Worm (Caenorhabditis elegans) whole organism, late embryonic: ENCODE measurements around the gene Y34B4A.2.

Source experiments
- ceh-22 ChIP-seq: sonication (generic microtip); optimal IDR thresholded peaks from 2 replicates; lab custom pipeline; 2017; ENCODE audit warnings: missing biosample characterization, missing genetic modification characterization
- mec-3 ChIP-seq: sonication (generic microtip); optimal IDR thresholded peaks from 2 replicates; lab custom pipeline; 2016; ENCODE audit warnings: borderline replicate concordance, missing genetic modification characterization, missing compliant biosample characterization
- pha-2 ChIP-seq: sonication (generic microtip); optimal IDR thresholded peaks from 2 replicates; lab custom pipeline; 2017; ENCODE audit warnings: mild to moderate bottlenecking, missing genetic modification characterization, missing compliant biosample characterization
- pqm-1 ChIP-seq: sonication (generic microtip); optimal IDR thresholded peaks from 2 replicates; lab custom pipeline; 2016; ENCODE audit warnings: missing genetic modification characterization, missing compliant biosample characterization

- no peak for TF ChIP-seq pqm-1 (tag; lab: Kevin White, UChicago)
- no peak for TF ChIP-seq mec-3 (tag; lab: Kevin White, UChicago)
- TF ChIP-seq pha-2 (tag; lab: Kevin White, UChicago), result no peak
- TF ChIP-seq ceh-22, result no peak
Observed at ce11 chrX:5330765-5331164, 51.5 kb downstream of the Y34B4A.2 start.
